Worm (Caenorhabditis elegans): ENCODE results near the gene ddl-2.

DNA sequence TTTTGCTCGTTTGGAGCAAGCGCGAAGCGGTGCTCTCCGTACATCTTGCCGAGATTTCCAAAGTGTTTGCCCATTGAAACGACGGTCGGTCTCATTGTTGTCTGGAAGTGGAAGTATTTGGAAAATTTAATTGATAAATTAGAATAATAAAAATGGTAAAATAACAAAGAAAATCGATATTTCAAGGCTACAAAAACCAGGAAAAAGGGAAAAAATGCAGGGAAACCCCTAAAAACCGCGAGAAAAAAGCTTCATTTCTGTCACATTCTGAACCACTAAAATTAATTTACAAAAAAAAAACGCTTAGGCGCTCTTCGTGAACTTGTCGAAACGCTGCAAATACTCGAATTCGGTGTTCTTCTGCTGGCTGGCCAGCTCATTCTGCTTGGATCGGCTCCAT, 54.5 kb downstream of the ddl-2 start, which contains the start of gene F45H10.2:
- TF ChIP-seq jun-1 (tag; optimal IDR thresholded peaks at IDR 0.05) (no peak), nhr-11 (tag; optimal IDR thresholded peaks at IDR 0.05) (no peak), ama-1 (optimal IDR thresholded peaks at IDR 0.05) (no peak), unc-39 (tag; optimal IDR thresholded peaks at IDR 0.05) (no peak), ztf-11 (tag; optimal IDR thresholded peaks at IDR 0.05) (no peak), snpc-4 (tag; optimal IDR thresholded peaks at IDR 0.05) (no peak), ceh-28 (tag; optimal IDR thresholded peaks at IDR 0.05) (no peak), nhr-28 (tag; optimal IDR thresholded peaks at IDR 0.05) (no peak), ceh-82 (tag; optimal IDR thresholded peaks at IDR 0.05) (no peak), lin-15B (tag; optimal IDR thresholded peaks at IDR 0.05) (no peak), lin-39 (tag; optimal IDR thresholded peaks at IDR 0.05) (no peak), ceh-16 (tag; optimal IDR thresholded peaks at IDR 0.05) (no peak), unc-62 (GFP tag; optimal IDR thresholded peaks at IDR 0.05) (no peak)

All from whole organism, L3 larva.